Fruit fly (Drosophila melanogaster) whole organism, embryonic: ENCODE data around the gene CG9254.

Source experiments
- Abd-B ChIP-seq: fragments of 200-800 bp; sonication (Bioruptor generic); optimal IDR thresholded peaks from 2 replicates; lab custom pipeline; 2018; ENCODE audit warnings: missing biosample characterization, mild to moderate bottlenecking, missing genetic modification characterization, moderate library complexity
- Asciz ChIP-seq: fragments of 200-800 bp; sonication (Bioruptor generic); optimal IDR thresholded peaks from 2 replicates; lab custom pipeline; 2017; ENCODE audit warnings: missing biosample characterization, mild to moderate bottlenecking, missing genetic modification characterization, missing genetic modification reagents
- Bteb2 ChIP-seq: fragments of 200-800 bp; sonication (Bioruptor generic); optimal IDR thresholded peaks from 2 replicates; lab custom pipeline; 2016; ENCODE audit warnings: missing biosample characterization, missing genetic modification characterization
- CG10267 ChIP-seq: fragments of 200-800 bp; sonication (Bioruptor generic); optimal IDR thresholded peaks from 2 replicates; lab custom pipeline; 2018; ENCODE audit warnings: missing biosample characterization, mild to moderate bottlenecking, missing genetic modification characterization, moderate library complexity
- CG10979 ChIP-seq: fragments of 200-800 bp; sonication (Bioruptor generic); optimal IDR thresholded peaks from 2 replicates; lab custom pipeline; 2018; ENCODE audit warnings: missing biosample characterization, mild to moderate bottlenecking, missing genetic modification characterization, moderate library complexity
- CG13424 ChIP-seq: fragments of 200-800 bp; sonication (Bioruptor generic); optimal IDR thresholded peaks from 2 replicates; lab custom pipeline; 2019; ENCODE audit warnings: missing biosample characterization, mild to moderate bottlenecking, missing genetic modification characterization, moderate library complexity
- CG13624 ChIP-seq: fragments of 200-800 bp; sonication (Bioruptor generic); optimal IDR thresholded peaks from 2 replicates; lab custom pipeline; 2016; ENCODE audit warnings: missing biosample characterization, missing genetic modification characterization
- CG14014 ChIP-seq: fragments of 200-800 bp; sonication (Bioruptor generic); IDR thresholded peaks from 2 replicates; pipeline ENCODE4 v1.3.6; 2022; ENCODE audit warnings: missing biosample characterization, missing genetic modification characterization
- CG17385 ChIP-seq: fragments of 200-800 bp; sonication (Bioruptor generic); optimal IDR thresholded peaks from 3 replicates; lab custom pipeline; 2018; ENCODE audit warnings: missing biosample characterization, mild to moderate bottlenecking, missing genetic modification characterization
- CG17829 ChIP-seq: fragments of 200-800 bp; optimal IDR thresholded peaks from 2 replicates; lab custom pipeline; 2019; ENCODE audit warnings: missing biosample characterization, mild to moderate bottlenecking, missing genetic modification characterization, moderate library complexity
- CG2202 ChIP-seq: fragments of 200-800 bp; sonication (Bioruptor generic); optimal IDR thresholded peaks from 2 replicates; lab custom pipeline; 2018; ENCODE audit warnings: missing biosample characterization, mild to moderate bottlenecking, missing genetic modification characterization
- CG33213 ChIP-seq: fragments of 200-800 bp; sonication (Bioruptor generic); optimal IDR thresholded peaks from 3 replicates; lab custom pipeline; 2016; ENCODE audit warnings: missing biosample characterization, missing genetic modification characterization
- CG34376 ChIP-seq: fragments of 200-800 bp; sonication (Bioruptor generic); optimal IDR thresholded peaks from 2 replicates; lab custom pipeline; 2018; ENCODE audit warnings: missing biosample characterization, mild to moderate bottlenecking, missing genetic modification characterization
- CG4328 ChIP-seq: fragments of 200-800 bp; sonication (Bioruptor generic); optimal IDR thresholded peaks from 3 replicates; lab custom pipeline; 2017; ENCODE audit warnings: missing biosample characterization, missing genetic modification reagents, missing genetic modification characterization
- CG6689 ChIP-seq: fragments of 200-800 bp; sonication (Bioruptor generic); IDR thresholded peaks from 2 replicates; pipeline ENCODE4 v1.3.6; 2022; ENCODE audit warnings: missing biosample characterization, missing genetic modification characterization
- CG7839 ChIP-seq: fragments of 200-800 bp; sonication (Bioruptor generic); optimal IDR thresholded peaks from 3 replicates; lab custom pipeline; 2018; ENCODE audit warnings: missing biosample characterization, mild to moderate bottlenecking, missing genetic modification characterization, moderate library complexity
- CG9932 ChIP-seq: fragments of 200-800 bp; sonication (Bioruptor generic); IDR thresholded peaks from 2 replicates; pipeline ENCODE4 v1.3.6; 2022; ENCODE audit warnings: missing biosample characterization, missing genetic modification characterization
- H2.0 ChIP-seq: fragments of 200-800 bp; sonication (Bioruptor generic); IDR thresholded peaks from 2 replicates; pipeline ENCODE4 v1.3.6; 2022; ENCODE audit warnings: missing biosample characterization, missing genetic modification characterization
- Kr ChIP-seq: fragments of 200-800 bp; sonication (Bioruptor generic); optimal IDR thresholded peaks from 2 replicates; lab custom pipeline; 2017; ENCODE audit warnings: missing biosample characterization, mild to moderate bottlenecking, missing genetic modification characterization
- Oaz ChIP-seq: fragments of 200-800 bp; sonication (Bioruptor generic); IDR thresholded peaks from 2 replicates; pipeline ENCODE4 v1.3.6; 2022; ENCODE audit warnings: missing biosample characterization, missing genetic modification characterization
- Oli ChIP-seq: fragments of 200-800 bp; sonication (Bioruptor generic); optimal IDR thresholded peaks from 2 replicates; lab custom pipeline; 2018; ENCODE audit warnings: missing biosample characterization, mild to moderate bottlenecking, missing genetic modification characterization, moderate library complexity
- Sox102F ChIP-seq: fragments of 200-800 bp; sonication (Bioruptor generic); optimal IDR thresholded peaks from 2 replicates; lab custom pipeline; 2018; ENCODE audit warnings: missing biosample characterization, mild to moderate bottlenecking, missing genetic modification characterization, moderate library complexity
- Trl ChIP-seq, 3 experiments: fragments of >200 bp in 2 of 3; fragments of 200-800 bp in 1 of 3; sonication (Bioruptor generic) in 1 of 3; optimal IDR thresholded peaks; 2 replicates in 1 of 3; 3 replicates in 2 of 3; lab custom pipeline; 2016 to 2017; ENCODE audit warnings: missing biosample characterization in 1 of 3, missing genetic modification characterization in 1 of 3
- Xbp1 ChIP-seq: fragments of 200-800 bp; sonication (Bioruptor generic); optimal IDR thresholded peaks from 3 replicates; lab custom pipeline; 2016; ENCODE audit warnings: missing biosample characterization, mild to moderate bottlenecking, missing genetic modification characterization
- ap ChIP-seq: fragments of 200-800 bp; sonication (Bioruptor generic); IDR thresholded peaks from 2 replicates; pipeline ENCODE4 v1.3.6; 2022; ENCODE audit warnings: missing biosample characterization, missing genetic modification characterization
- caup ChIP-seq: fragments of 200-800 bp; sonication (Bioruptor generic); optimal IDR thresholded peaks from 3 replicates; lab custom pipeline; 2017; ENCODE audit warnings: missing biosample characterization, mild to moderate bottlenecking, missing genetic modification characterization, moderate library complexity; ENCODE audit not compliant: severe bottlenecking
- chinmo ChIP-seq: fragments of 200-800 bp; sonication (Bioruptor generic); IDR thresholded peaks from 4 replicates; pipeline ENCODE4 v1.3.6; 2022; ENCODE audit warnings: missing biosample characterization, missing genetic modification characterization; ENCODE audit not compliant: partially characterized antibody
- ci ChIP-seq: fragments of 200-800 bp; sonication (Bioruptor generic); IDR thresholded peaks from 3 replicates; pipeline ENCODE4 v1.3.6; 2022; ENCODE audit warnings: missing biosample characterization, missing genetic modification characterization
- corto ChIP-seq: fragments of 200-800 bp; sonication (Bioruptor generic); optimal IDR thresholded peaks from 2 replicates; lab custom pipeline; 2016; ENCODE audit warnings: missing biosample characterization, mild to moderate bottlenecking, missing genetic modification characterization, moderate library complexity
- cwo ChIP-seq: fragments of 200-800 bp; sonication (Bioruptor generic); optimal IDR thresholded peaks from 3 replicates; lab custom pipeline; 2017; ENCODE audit warnings: missing biosample characterization, missing genetic modification characterization, mild to moderate bottlenecking, moderate library complexity, missing genetic modification reagents
- ewg ChIP-seq: fragments of 200-800 bp; sonication (Bioruptor generic); optimal IDR thresholded peaks from 3 replicates; lab custom pipeline; 2017; ENCODE audit warnings: mild to moderate bottlenecking, missing biosample characterization, missing genetic modification reagents, missing genetic modification characterization
- gsb-n ChIP-seq: fragments of 200-800 bp; sonication (Bioruptor generic); optimal IDR thresholded peaks from 3 replicates; lab custom pipeline; 2018; ENCODE audit warnings: missing biosample characterization, mild to moderate bottlenecking, missing genetic modification characterization
- ham ChIP-seq: fragments of 200-800 bp; sonication (Bioruptor generic); IDR thresholded peaks from 2 replicates; pipeline ENCODE4 v1.3.6; 2022; ENCODE audit warnings: missing biosample characterization, missing genetic modification characterization
- hkb ChIP-seq, 2 experiments: fragments of 200-800 bp in 1 of 2; fragments of >200 bp in 1 of 2; sonication (Bioruptor generic) in 1 of 2; IDR thresholded peaks in 1 of 2; optimal IDR thresholded peaks in 1 of 2; 2 replicates each; pipeline versions ENCODE4 v1.3.6 to Lab custom; 2017 to 2022; ENCODE audit warnings: missing biosample characterization in 1 of 2, missing genetic modification characterization in 1 of 2
- jing ChIP-seq: fragments of 200-800 bp; sonication (Bioruptor generic); optimal IDR thresholded peaks from 2 replicates; lab custom pipeline; 2018; ENCODE audit warnings: missing biosample characterization, mild to moderate bottlenecking, missing genetic modification characterization
- lilli ChIP-seq: fragments of 200-800 bp; sonication (Bioruptor generic); optimal IDR thresholded peaks from 3 replicates; lab custom pipeline; 2016; ENCODE audit warnings: missing biosample characterization, missing genetic modification characterization
- lola ChIP-seq, 3 experiments: fragments of >200 bp in 2 of 3; fragments of 200-800 bp in 1 of 3; sonication (Bioruptor generic) in 1 of 3; optimal IDR thresholded peaks; 2 replicates each; lab custom pipeline; 2017 to 2019; ENCODE audit warnings: missing biosample characterization in 3 of 3, missing genetic modification characterization in 3 of 3, mild to moderate bottlenecking in 1 of 3, moderate library complexity in 1 of 3
- onecut ChIP-seq: fragments of 200-800 bp; sonication (Bioruptor generic); IDR thresholded peaks from 2 replicates; pipeline ENCODE4 v1.3.6; 2022; ENCODE audit warnings: missing biosample characterization, missing genetic modification characterization
- org-1 ChIP-seq: fragments of 200-800 bp; sonication (Bioruptor generic); optimal IDR thresholded peaks from 2 replicates; lab custom pipeline; 2017; ENCODE audit warnings: missing biosample characterization, missing genetic modification characterization
- psq ChIP-seq: fragments of 200-800 bp; sonication (Bioruptor generic); optimal IDR thresholded peaks from 2 replicates; lab custom pipeline; 2017; ENCODE audit warnings: missing biosample characterization, missing genetic modification characterization
- ranshi ChIP-seq: fragments of 200-800 bp; sonication (Bioruptor generic); IDR thresholded peaks from 2 replicates; pipeline ENCODE4 v1.3.6; 2022; ENCODE audit warnings: missing biosample characterization, missing genetic modification characterization
- repo ChIP-seq: fragments of 200-800 bp; sonication (Bioruptor generic); optimal IDR thresholded peaks from 2 replicates; lab custom pipeline; 2016; ENCODE audit warnings: missing biosample characterization, missing genetic modification characterization
- sd ChIP-seq: fragments of 200-800 bp; sonication (Bioruptor generic); optimal IDR thresholded peaks from 3 replicates; lab custom pipeline; 2018; ENCODE audit warnings: missing biosample characterization, mild to moderate bottlenecking, missing genetic modification characterization, moderate library complexity
- toy ChIP-seq: fragments of 200-800 bp; sonication (Bioruptor generic); IDR thresholded peaks from 2 replicates; pipeline ENCODE4 v1.3.6; 2022; ENCODE audit warnings: missing biosample characterization, missing genetic modification characterization
- twi ChIP-seq: fragments of 200-800 bp; optimal IDR thresholded peaks from 2 replicates; lab custom pipeline; 2019; ENCODE audit warnings: missing biosample characterization, mild to moderate bottlenecking, missing genetic modification characterization, moderate library complexity
- unpg ChIP-seq: fragments of 200-800 bp; sonication (Bioruptor generic); optimal IDR thresholded peaks from 3 replicates; lab custom pipeline; 2018; ENCODE audit warnings: missing biosample characterization, mild to moderate bottlenecking, missing genetic modification characterization, moderate library complexity

The CG9254 gene

DNA sequence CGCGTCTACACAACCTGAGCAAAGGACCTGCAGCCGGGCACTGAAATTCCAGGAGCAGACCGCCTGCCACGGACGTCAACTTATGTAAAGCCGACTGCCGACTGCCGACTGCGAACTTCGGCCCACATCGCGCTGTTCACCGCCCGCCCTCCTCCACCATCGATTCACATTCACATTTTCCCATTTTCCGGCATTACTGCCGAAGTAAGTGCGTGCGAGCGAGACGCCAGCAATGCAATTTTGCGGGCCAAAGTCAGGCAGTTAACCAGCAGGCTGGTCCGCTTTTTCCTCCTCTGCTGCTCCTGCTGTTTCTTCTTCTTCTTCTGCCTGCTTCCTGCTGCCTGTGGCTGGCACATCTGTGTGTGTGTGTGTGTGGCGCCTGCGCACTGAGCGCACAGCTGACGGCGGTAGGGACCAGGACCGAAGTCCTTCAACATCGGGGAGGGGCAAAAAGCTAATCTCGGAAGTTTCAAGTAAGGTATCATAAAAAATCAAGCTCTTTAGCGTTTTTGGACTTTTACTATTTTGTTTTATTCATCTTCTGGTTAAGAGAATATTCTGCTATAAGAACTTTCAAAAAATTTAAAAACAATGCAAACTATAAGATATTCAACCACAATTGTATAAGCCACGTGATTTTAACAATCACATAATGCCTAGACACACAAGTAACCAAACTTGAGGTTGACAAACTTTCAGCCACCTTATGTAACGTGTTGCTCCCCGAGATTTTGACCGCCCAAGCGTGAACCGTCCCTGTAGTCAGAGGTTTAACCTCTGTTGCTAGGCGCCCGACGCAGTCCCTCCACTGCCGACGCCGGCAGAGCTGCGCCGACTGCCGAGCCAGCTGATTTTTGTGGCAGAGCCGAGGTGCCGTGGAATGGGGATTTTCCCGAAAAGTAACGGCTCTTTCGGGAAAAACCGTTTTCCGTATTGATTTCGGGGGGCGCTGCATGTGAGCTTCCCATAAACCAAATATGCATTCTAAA lies 49.0 kb downstream of the CG9254 start (continued):
- peak; percentile 14 for TF ChIP-seq twi (tag; lab: Kevin White, UChicago)
- peak; percentile 24 for TF ChIP-seq Sox102F
- peak; percentile 63 for TF ChIP-seq caup
- TF ChIP-seq Oaz (GFP tag; lab: Robert Waterston, UW), result no peak
- peak; percentile 15 for TF ChIP-seq CG10267 (tag; lab: Kevin White, UChicago)
- no peak for TF ChIP-seq CG33213 (GFP tag; lab: Kevin White, UChicago)
- TF ChIP-seq ap (GFP tag; lab: Robert Waterston, UW), result no peak
- TF ChIP-seq Bteb2, result peak; percentile 10
- TF ChIP-seq toy (GFP tag; lab: Robert Waterston, UW), result no peak
- peak; percentile 12 for TF ChIP-seq CG17829 (tag; lab: Kevin White, UChicago)
- peak; percentile 68 for TF ChIP-seq CG7839
- TF ChIP-seq Trl (optimal IDR thresholded peaks at IDR 0.05; lab: Kevin White, UChicago), result no peak
- peak; percentile 33 for TF ChIP-seq Trl (GFP tag; optimal IDR thresholded peaks at IDR 0.05; lab: Kevin White, UChicago)
- TF ChIP-seq CG10979 (tag; lab: Kevin White, UChicago), result peak; percentile 65
- TF ChIP-seq Asciz, result no peak
- TF ChIP-seq CG13424 (tag; lab: Kevin White, UChicago), result peak; percentile 32
- TF ChIP-seq gsb-n (tag; lab: Kevin White, UChicago), result no peak
- TF ChIP-seq H2.0 (GFP tag; lab: Robert Waterston, UW), result no peak
- peak; percentile 67 for TF ChIP-seq lilli (GFP tag; lab: Kevin White, UChicago)
- no peak; the same call in 2 of the 3 replicates for TF ChIP-seq ci
- peak; percentile 77 for TF ChIP-seq CG17385 (GFP tag; lab: Kevin White, UChicago)
- no peak for TF ChIP-seq sd (tag; lab: Kevin White, UChicago)
- peak; percentile 15 for TF ChIP-seq jing
- no peak for TF ChIP-seq Kr (GFP tag; lab: Kevin White, UChicago)
- TF ChIP-seq CG6689 (GFP tag; lab: Robert Waterston, UW), result peak; percentile 34; the same call in 1 of the 2 replicates
- 0 out of 2 replicates have a peak, but pooled peaks have one; percentile 38 for TF ChIP-seq ranshi
- no peak for TF ChIP-seq hkb (optimal IDR thresholded peaks at IDR 0.05; lab: Kevin White, UChicago)
- TF ChIP-seq hkb (GFP tag; IDR thresholded peaks at IDR 0.05; lab: Robert Waterston, UW), result no peak
- TF ChIP-seq repo, result peak; percentile 1
- TF ChIP-seq ewg (GFP tag; lab: Kevin White, UChicago), result peak; percentile 91
- TF ChIP-seq CG34376 (GFP tag; lab: Kevin White, UChicago), result peak; percentile 40
- TF ChIP-seq CG9932 (GFP tag; lab: Robert Waterston, UW), result peak; percentile 53
- peak; percentile 35 for TF ChIP-seq Oli (tag; lab: Kevin White, UChicago)
- TF ChIP-seq unpg, result no peak
- peak in 1 of 3 experiments; percentile 66 for TF ChIP-seq lola (GFP tag; optimal IDR thresholded peaks at IDR 0.05; lab: Kevin White, UChicago)
- peak; percentile 58 for TF ChIP-seq org-1
- peak; percentile 29 for TF ChIP-seq CG4328 (GFP tag; lab: Kevin White, UChicago)
- 0 out of 2 replicates have a peak, but pooled peaks have one; percentile 15 for TF ChIP-seq CG14014
- TF ChIP-seq Abd-B (GFP tag; lab: Kevin White, UChicago), result peak; percentile 38
- TF ChIP-seq cwo (GFP tag; lab: Kevin White, UChicago), result peak; percentile 52
- TF ChIP-seq corto (GFP tag; lab: Kevin White, UChicago), result no peak
- TF ChIP-seq Xbp1, result peak; percentile 50
- peak; percentile 57 for TF ChIP-seq CG13624 (GFP tag; lab: Kevin White, UChicago)
- no peak for TF ChIP-seq ham
- peak; percentile 59; the same call in 1 of the 4 replicates for TF ChIP-seq chinmo (GFP tag; lab: Robert Waterston, UW)
- no peak for TF ChIP-seq CG2202 (tag; lab: Kevin White, UChicago)
- no peak for TF ChIP-seq psq
- peak; percentile 46; the same call in 1 of the 2 replicates for TF ChIP-seq onecut (GFP tag; lab: Robert Waterston, UW)
